Worm (Caenorhabditis elegans) whole organism, L4/young adult: ENCODE data around the gene F41G3.20.

Experiments
- W03F9.2 ChIP-seq: fragments of 150-350 bp; optimal IDR thresholded peaks from 2 replicates; lab custom pipeline; 2014; ENCODE audit warnings: missing biosample characterization, missing genetic modification characterization
- him-1 ChIP-seq: sonication (generic microtip); optimal IDR thresholded peaks from 2 replicates; lab custom pipeline; 2016; ENCODE audit warnings: missing genotype, missing genetic modification reagents, missing genetic modification characterization, missing compliant biosample characterization

- no peak for TF ChIP-seq him-1 (tag; lab: Kevin White, UChicago)
- no peak for TF ChIP-seq W03F9.2 (tag; lab: Kevin White, UChicago)
Measured at ce11 chrII:6736604-6737003, 14.2 kb downstream of the F41G3.20 start, which contains the start of gene T14B4.1.
